Worm (Caenorhabditis elegans) whole organism, L3 larva: ENCODE data around the gene F35C11.7.

Experiments used
- R02D3.7 ChIP-seq: fragments of 150-350 bp; optimal IDR thresholded peaks from 2 replicates; lab custom pipeline; 2014; ENCODE audit warnings: missing biosample characterization, missing genetic modification characterization
- ZK546.5 ChIP-seq: sonication (generic microtip); optimal IDR thresholded peaks from 2 replicates; lab custom pipeline; 2017; ENCODE audit warnings: missing biosample characterization, missing genetic modification characterization
- ceh-9 ChIP-seq: sonication (generic microtip); optimal IDR thresholded peaks from 2 replicates; lab custom pipeline; 2018; ENCODE audit warnings: missing biosample characterization, missing genetic modification characterization
- elt-3 ChIP-seq, 3 experiments: fragments of 150-350 bp in 1 of 3; sonication (generic microtip) in 2 of 3; optimal IDR thresholded peaks; 2 replicates in 2 of 3; 4 replicates in 1 of 3; lab custom pipeline; 2014 to 2017; ENCODE audit warnings: missing biosample characterization in 3 of 3, missing genetic modification characterization in 3 of 3
- fkh-10 ChIP-seq: sonication (generic microtip); optimal IDR thresholded peaks from 2 replicates; lab custom pipeline; 2017; ENCODE audit warnings: missing biosample characterization, missing genetic modification reagents, missing genetic modification characterization
- sea-2 ChIP-seq: fragments of 150-350 bp; sonication (generic microtip); optimal IDR thresholded peaks from 4 replicates; lab custom pipeline; 2014; ENCODE audit warnings: missing biosample characterization, missing genetic modification reagents, missing genetic modification characterization
- skn-1 ChIP-seq: fragments of 150-350 bp; optimal IDR thresholded peaks from 2 replicates; lab custom pipeline; 2014; ENCODE audit warnings: missing biosample characterization, missing genetic modification characterization
- snpc-4 ChIP-seq: fragments of 150-350 bp; optimal IDR thresholded peaks from 2 replicates; lab custom pipeline; 2014; ENCODE audit warnings: missing biosample characterization, missing genetic modification characterization
- ztf-11 ChIP-seq: fragments of 150-350 bp; optimal IDR thresholded peaks from 2 replicates; lab custom pipeline; 2014; ENCODE audit warnings: missing biosample characterization, missing genetic modification characterization

DNA sequence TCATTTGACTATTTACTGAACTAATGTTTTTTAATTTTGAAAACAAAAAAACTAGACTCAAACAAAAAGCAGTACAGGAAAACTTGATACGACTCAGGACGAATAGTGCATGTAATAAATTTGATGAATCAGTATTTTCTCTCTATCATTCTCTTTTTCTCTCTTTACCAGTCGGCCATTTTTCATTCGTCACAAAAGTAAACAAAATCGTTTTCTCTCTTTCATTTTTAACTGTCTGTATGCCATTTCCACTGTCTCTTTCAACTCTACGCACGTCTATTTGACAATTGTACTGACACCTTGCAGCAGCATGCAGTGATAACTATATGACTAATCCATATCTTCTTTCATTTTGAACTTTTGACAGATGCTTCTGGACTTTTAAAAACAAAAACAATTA lies 7.4 kb upstream of the F35C11.7 start, which contains the start of the genes F35C11.2 and F35C11.4:
- TF ChIP-seq snpc-4 (no peak), skn-1 (tag; lab: Kevin White, UChicago) (no peak), ZK546.5 (no peak), fkh-10 (GFP tag; lab: Kevin White, UChicago) (no peak), sea-2 (no peak), ztf-11 (tag; lab: Kevin White, UChicago) (no peak), elt-3 (tag; optimal IDR thresholded peaks at IDR 0.05; lab: Kevin White, UChicago) (no peak), R02D3.7 (tag; lab: Kevin White, UChicago) (no peak), ceh-9 (tag; lab: Kevin White, UChicago) (no peak)
